Worm (Caenorhabditis elegans) whole organism, L4/young adult: ENCODE data around the gene dsl-7.

ENCODE experiments used
- W03F9.2 ChIP-seq: fragments of 150-350 bp; optimal IDR thresholded peaks from 2 replicates; lab custom pipeline; 2014; ENCODE audit warnings: missing biosample characterization, missing genetic modification characterization
- him-1 ChIP-seq: sonication (generic microtip); optimal IDR thresholded peaks from 2 replicates; lab custom pipeline; 2016; ENCODE audit warnings: missing genotype, missing genetic modification reagents, missing genetic modification characterization, missing compliant biosample characterization

DNA sequence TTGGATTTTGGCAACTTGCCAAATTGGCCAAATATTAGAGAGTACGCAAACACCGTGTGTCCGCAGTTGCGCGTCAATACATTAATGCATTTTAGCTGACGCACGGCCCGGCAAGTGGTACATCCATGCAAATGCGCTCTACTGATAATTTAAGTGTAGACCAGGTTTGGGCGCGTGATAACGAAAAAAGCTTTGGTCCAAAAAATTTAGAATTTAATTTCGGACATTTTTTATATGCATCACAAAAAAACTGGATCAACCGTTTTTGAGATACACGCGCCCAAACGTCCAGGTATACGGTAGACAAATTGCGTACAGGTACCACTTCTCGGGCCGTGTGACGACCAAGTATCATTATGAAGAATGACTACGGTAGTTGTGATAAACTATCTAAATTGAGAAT lies 25.0 kb upstream of the dsl-7 start, which contains the start of gene R186.8:
- TF ChIP-seq W03F9.2 (tag; lab: Kevin White, UChicago) (peak; percentile 3), him-1 (peak; percentile 55)
